Fruit fly (Drosophila melanogaster) whole organism, embryonic: ENCODE measurements around the gene CG43093.
A peak's percentile ranks its signal among the peaks of the same experiment; 100 is the strongest.

Source experiments
- Atf3 ChIP-seq: fragments of 200-800 bp; sonication (Bioruptor generic); optimal IDR thresholded peaks from 3 replicates; lab custom pipeline; 2016; ENCODE audit warnings: missing biosample characterization, missing genetic modification characterization
- C15 ChIP-seq: fragments of 200-800 bp; sonication (Bioruptor generic); IDR thresholded peaks from 3 replicates; pipeline ENCODE4 v1.3.6; 2022; ENCODE audit warnings: missing biosample characterization, missing genetic modification characterization
- CG10147 ChIP-seq: fragments of 200-800 bp; sonication (Bioruptor generic); optimal IDR thresholded peaks from 2 replicates; lab custom pipeline; 2019; ENCODE audit warnings: missing biosample characterization, mild to moderate bottlenecking, missing genetic modification characterization, moderate library complexity
- CG10274 ChIP-seq: fragments of 200-800 bp; sonication (Bioruptor generic); optimal IDR thresholded peaks from 3 replicates; lab custom pipeline; 2017; ENCODE audit warnings: missing biosample characterization, mild to moderate bottlenecking, missing genetic modification characterization
- CG12236 ChIP-seq: fragments of 200-800 bp; sonication (Bioruptor generic); optimal IDR thresholded peaks from 2 replicates; lab custom pipeline; 2016; ENCODE audit warnings: missing biosample characterization, missing genetic modification characterization
- CG1233 ChIP-seq: fragments of 200-800 bp; sonication (Bioruptor generic); optimal IDR thresholded peaks from 4 replicates; lab custom pipeline; 2018; ENCODE audit warnings: missing biosample characterization, mild to moderate bottlenecking, missing genetic modification characterization
- CG12942 ChIP-seq: fragments of 200-800 bp; sonication (Bioruptor generic); optimal IDR thresholded peaks from 3 replicates; lab custom pipeline; 2016; ENCODE audit warnings: missing biosample characterization, missing genetic modification characterization
- CG2202 ChIP-seq: fragments of 200-800 bp; sonication (Bioruptor generic); optimal IDR thresholded peaks from 2 replicates; lab custom pipeline; 2018; ENCODE audit warnings: missing biosample characterization, mild to moderate bottlenecking, missing genetic modification characterization
- CG31365 ChIP-seq: fragments of 200-800 bp; sonication (Bioruptor generic); optimal IDR thresholded peaks from 2 replicates; lab custom pipeline; 2018; ENCODE audit warnings: missing biosample characterization, mild to moderate bottlenecking, missing genetic modification characterization
- CG5245 ChIP-seq: fragments of 200-800 bp; sonication (Bioruptor generic); optimal IDR thresholded peaks from 3 replicates; lab custom pipeline; 2016; ENCODE audit warnings: missing biosample characterization, missing genetic modification characterization
- CG6765 ChIP-seq: fragments of 200-800 bp; sonication (Bioruptor generic); optimal IDR thresholded peaks from 3 replicates; lab custom pipeline; 2017; ENCODE audit warnings: missing biosample characterization, mild to moderate bottlenecking, missing genetic modification characterization
- CG6854 ChIP-seq: fragments of 200-800 bp; sonication (Bioruptor generic); optimal IDR thresholded peaks from 3 replicates; lab custom pipeline; 2017; ENCODE audit warnings: missing biosample characterization, mild to moderate bottlenecking, missing genetic modification characterization
- CG7357 ChIP-seq: fragments of 200-800 bp; sonication (Bioruptor generic); IDR thresholded peaks from 3 replicates; pipeline ENCODE4 v1.3.6; 2022; ENCODE audit warnings: missing biosample characterization, missing genetic modification characterization
- CHES-1-like ChIP-seq: fragments of 200-800 bp; sonication (Bioruptor generic); optimal IDR thresholded peaks from 2 replicates; lab custom pipeline; 2016; ENCODE audit warnings: missing biosample characterization, missing genetic modification characterization
- D ChIP-seq, 2 experiments: fragments of 200-800 bp in 1 of 2; fragments of >200 bp in 1 of 2; sonication (Bioruptor generic) in 1 of 2; optimal IDR thresholded peaks; 2 replicates in 1 of 2; 3 replicates in 1 of 2; lab custom pipeline; 2017; ENCODE audit warnings: mild to moderate bottlenecking in 1 of 2, missing biosample characterization in 1 of 2, missing genetic modification characterization in 1 of 2, missing genetic modification reagents in 1 of 2
- Dek ChIP-seq: fragments of 200-800 bp; sonication (Bioruptor generic); optimal IDR thresholded peaks from 3 replicates; lab custom pipeline; 2019; ENCODE audit warnings: missing biosample characterization, mild to moderate bottlenecking, missing genetic modification characterization, moderate library complexity
- E2f2 ChIP-seq: fragments of 200-800 bp; sonication (Bioruptor generic); IDR thresholded peaks from 2 replicates; pipeline ENCODE4 v1.3.6; 2022; ENCODE audit warnings: missing biosample characterization, missing genetic modification characterization
- Fer3 ChIP-seq: fragments of 200-800 bp; sonication (Bioruptor generic); optimal IDR thresholded peaks from 2 replicates; lab custom pipeline; 2018; ENCODE audit warnings: missing biosample characterization, mild to moderate bottlenecking, missing genetic modification characterization, moderate library complexity
- HLH4C ChIP-seq: fragments of 200-800 bp; sonication (Bioruptor generic); IDR thresholded peaks from 3 replicates; pipeline ENCODE4 v1.3.6; 2022; ENCODE audit warnings: missing biosample characterization, missing genetic modification characterization; ENCODE audit not compliant: partially characterized antibody
- Hmr ChIP-seq: fragments of 200-800 bp; sonication (Bioruptor generic); optimal IDR thresholded peaks from 3 replicates; lab custom pipeline; 2017; ENCODE audit warnings: mild to moderate bottlenecking, missing biosample characterization, missing genetic modification reagents, missing genetic modification characterization
- Hr3 ChIP-seq: fragments of 200-800 bp; sonication (Bioruptor generic); optimal IDR thresholded peaks from 3 replicates; lab custom pipeline; 2016; ENCODE audit warnings: missing biosample characterization, missing genetic modification characterization
- Jarid2 ChIP-seq: fragments of 200-800 bp; sonication (Bioruptor generic); optimal IDR thresholded peaks from 3 replicates; lab custom pipeline; 2017; ENCODE audit warnings: mild to moderate bottlenecking, missing biosample characterization, missing genetic modification reagents, missing genetic modification characterization
- Lhr ChIP-seq: fragments of 200-800 bp; sonication (Bioruptor generic); optimal IDR thresholded peaks from 3 replicates; lab custom pipeline; 2017; ENCODE audit warnings: mild to moderate bottlenecking, missing biosample characterization, missing genetic modification reagents, missing genetic modification characterization
- MBD-R2 ChIP-seq: fragments of 200-800 bp; sonication (Bioruptor generic); IDR thresholded peaks from 2 replicates; pipeline ENCODE4 v1.3.6; 2022; ENCODE audit warnings: missing biosample characterization, missing genetic modification characterization
- Mad ChIP-seq: fragments of 200-800 bp; sonication (Bioruptor generic); optimal IDR thresholded peaks from 2 replicates; lab custom pipeline; 2016; ENCODE audit warnings: missing biosample characterization, missing genetic modification characterization
- Max ChIP-seq: fragments of 200-800 bp; sonication (Bioruptor generic); optimal IDR thresholded peaks from 2 replicates; lab custom pipeline; 2016; ENCODE audit warnings: missing biosample characterization, mild to moderate bottlenecking, missing genetic modification characterization
- NK7.1 ChIP-seq: fragments of 200-800 bp; sonication (Bioruptor generic); optimal IDR thresholded peaks from 3 replicates; lab custom pipeline; 2016; ENCODE audit warnings: missing biosample characterization, missing genetic modification characterization
- NfI ChIP-seq: fragments of 200-800 bp; sonication (Bioruptor generic); optimal IDR thresholded peaks from 3 replicates; lab custom pipeline; 2018; ENCODE audit warnings: missing biosample characterization, mild to moderate bottlenecking, missing genetic modification characterization, moderate library complexity
- Rfx ChIP-seq: fragments of 200-800 bp; sonication (Bioruptor generic); IDR thresholded peaks from 2 replicates; pipeline ENCODE4 v1.3.6; 2022; ENCODE audit warnings: missing biosample characterization, missing genetic modification characterization
- Six4 ChIP-seq: fragments of 200-800 bp; sonication (Bioruptor generic); optimal IDR thresholded peaks from 2 replicates; lab custom pipeline; 2016; ENCODE audit warnings: missing biosample characterization, missing genetic modification characterization
- Sry-δ ChIP-seq: fragments of 200-800 bp; sonication (Bioruptor generic); optimal IDR thresholded peaks from 2 replicates; lab custom pipeline; 2016; ENCODE audit warnings: missing biosample characterization, missing genetic modification characterization
- Taf1 ChIP-seq: fragments of 200-800 bp; sonication (Bioruptor generic); IDR thresholded peaks from 2 replicates; pipeline ENCODE4 v1.3.6; 2022; ENCODE audit warnings: missing biosample characterization, missing genetic modification characterization
- bigmax ChIP-seq: fragments of 200-800 bp; sonication (Bioruptor generic); optimal IDR thresholded peaks from 2 replicates; lab custom pipeline; 2018; ENCODE audit warnings: missing biosample characterization, mild to moderate bottlenecking, missing genetic modification characterization
- caup ChIP-seq: fragments of 200-800 bp; sonication (Bioruptor generic); optimal IDR thresholded peaks from 3 replicates; lab custom pipeline; 2017; ENCODE audit warnings: missing biosample characterization, mild to moderate bottlenecking, missing genetic modification characterization, moderate library complexity; ENCODE audit not compliant: severe bottlenecking
- cwo ChIP-seq: fragments of 200-800 bp; sonication (Bioruptor generic); optimal IDR thresholded peaks from 3 replicates; lab custom pipeline; 2017; ENCODE audit warnings: missing biosample characterization, missing genetic modification characterization, mild to moderate bottlenecking, moderate library complexity, missing genetic modification reagents
- dan ChIP-seq: fragments of 200-800 bp; sonication (Bioruptor generic); IDR thresholded peaks from 2 replicates; pipeline ENCODE4 v1.3.6; 2022; ENCODE audit warnings: missing biosample characterization, missing genetic modification characterization
- dm ChIP-seq: fragments of 200-800 bp; sonication (Bioruptor generic); optimal IDR thresholded peaks from 3 replicates; lab custom pipeline; 2016; ENCODE audit warnings: missing biosample characterization, missing genetic modification characterization
- grau ChIP-seq: fragments of 200-800 bp; optimal IDR thresholded peaks from 3 replicates; lab custom pipeline; 2019; ENCODE audit warnings: missing biosample characterization, mild to moderate bottlenecking, missing genetic modification characterization, moderate library complexity
- jigr1 ChIP-seq: fragments of 200-800 bp; sonication (Bioruptor generic); IDR thresholded peaks from 3 replicates; pipeline ENCODE4 v1.3.6; 2022; ENCODE audit warnings: missing biosample characterization, missing genetic modification characterization
- jumu ChIP-seq: fragments of 200-800 bp; sonication (Bioruptor generic); optimal IDR thresholded peaks from 3 replicates; lab custom pipeline; 2016; ENCODE audit warnings: missing biosample characterization, missing genetic modification characterization
- klu ChIP-seq: fragments of 200-800 bp; sonication (Bioruptor generic); IDR thresholded peaks from 2 replicates; pipeline ENCODE4 v1.3.6; 2022; ENCODE audit warnings: missing biosample characterization, missing genetic modification characterization
- peb ChIP-seq: fragments of 200-800 bp; sonication (Bioruptor generic); IDR thresholded peaks from 2 replicates; pipeline ENCODE4 v1.3.6; 2022; ENCODE audit warnings: missing biosample characterization, missing genetic modification characterization
- prd ChIP-seq, 3 experiments: fragments of >200 bp in 2 of 3; fragments of 200-800 bp in 1 of 3; sonication (Bioruptor generic) in 1 of 3; optimal IDR thresholded peaks in 2 of 3; IDR thresholded peaks in 1 of 3; 2 replicates in 2 of 3; 3 replicates in 1 of 3; pipeline versions ENCODE4 v1.3.6 to Lab custom; 2017 to 2022; ENCODE audit warnings: missing biosample characterization in 1 of 3, missing genetic modification characterization in 1 of 3
- ranshi ChIP-seq: fragments of 200-800 bp; sonication (Bioruptor generic); IDR thresholded peaks from 2 replicates; pipeline ENCODE4 v1.3.6; 2022; ENCODE audit warnings: missing biosample characterization, missing genetic modification characterization
- shn ChIP-seq: fragments of 200-800 bp; sonication (Bioruptor generic); optimal IDR thresholded peaks from 3 replicates; lab custom pipeline; 2016; ENCODE audit warnings: missing biosample characterization, missing genetic modification characterization
- sisA ChIP-seq: fragments of 200-800 bp; sonication (Bioruptor generic); IDR thresholded peaks from 2 replicates; pipeline ENCODE4 v1.3.6; 2022; ENCODE audit warnings: missing biosample characterization, missing genetic modification characterization
- tap ChIP-seq: fragments of 200-800 bp; optimal IDR thresholded peaks from 3 replicates; lab custom pipeline; 2019; ENCODE audit warnings: missing biosample characterization, mild to moderate bottlenecking, missing genetic modification characterization, moderate library complexity
- trem ChIP-seq: fragments of 200-800 bp; optimal IDR thresholded peaks from 3 replicates; lab custom pipeline; 2019; ENCODE audit warnings: missing biosample characterization, mild to moderate bottlenecking, missing genetic modification characterization, moderate library complexity
- wdn ChIP-seq: fragments of 200-800 bp; sonication (Bioruptor generic); IDR thresholded peaks from 2 replicates; pipeline ENCODE4 v1.3.6; 2022; ENCODE audit warnings: missing biosample characterization, missing genetic modification characterization

CG43093 gene

dm6 chr3R:22726031-22726770 lies 43.9 kb downstream of the CG43093 start, which contains the start of gene RNF220 (continued):
- peak; percentile 40 for TF ChIP-seq Dek
- TF ChIP-seq Atf3 (GFP tag; lab: Kevin White, UChicago), result no peak
- TF ChIP-seq klu, result 0 out of 2 replicates have a peak, but pooled peaks have one; percentile 8
- peak; percentile 8 for TF ChIP-seq trem
- TF ChIP-seq HLH4C (GFP tag; lab: Robert Waterston, UW), result no peak; the same call in 1 of the 3 replicates
- no peak for TF ChIP-seq CG31365
- TF ChIP-seq D (optimal IDR thresholded peaks at IDR 0.05; lab: Kevin White, UChicago), result no peak
- no peak for TF ChIP-seq D (GFP tag; optimal IDR thresholded peaks at IDR 0.05; lab: Kevin White, UChicago)
- TF ChIP-seq E2f2 (GFP tag; lab: Robert Waterston, UW), result no peak
- peak; percentile 33 for TF ChIP-seq grau (tag; lab: Kevin White, UChicago)
- no peak for TF ChIP-seq sisA (GFP tag; lab: Robert Waterston, UW)
- TF ChIP-seq CG10147 (GFP tag; lab: Kevin White, UChicago), result no peak
- no peak for TF ChIP-seq CG10274 (GFP tag; lab: Kevin White, UChicago)
- TF ChIP-seq shn (GFP tag; lab: Kevin White, UChicago), result no peak
- no peak for TF ChIP-seq C15
- no peak for TF ChIP-seq CG12236 (GFP tag; lab: Kevin White, UChicago)
- TF ChIP-seq peb, result no peak
- no peak for TF ChIP-seq Taf1
- no peak for TF ChIP-seq Sry-δ (GFP tag; lab: Kevin White, UChicago)
- no peak for TF ChIP-seq CG6765 (GFP tag; lab: Kevin White, UChicago)
- TF ChIP-seq CG6854 (GFP tag; lab: Kevin White, UChicago), result no peak
- TF ChIP-seq Lhr (GFP tag; lab: Kevin White, UChicago), result peak; percentile 2
- no peak for TF ChIP-seq dan
- TF ChIP-seq tap, result no peak
- no peak for TF ChIP-seq CG7357 (GFP tag; lab: Robert Waterston, UW)
- TF ChIP-seq NfI (GFP tag; lab: Kevin White, UChicago), result no peak
- no peak for TF ChIP-seq CG2202 (tag; lab: Kevin White, UChicago)
- TF ChIP-seq caup (GFP tag; lab: Kevin White, UChicago), result no peak
- peak; percentile 38; the same call in 1 of the 2 replicates for TF ChIP-seq Rfx (GFP tag; lab: Robert Waterston, UW)
- TF ChIP-seq Hr3, result no peak
- no peak for TF ChIP-seq Mad (GFP tag; lab: Kevin White, UChicago)
- TF ChIP-seq cwo (GFP tag; lab: Kevin White, UChicago), result no peak
- no peak for TF ChIP-seq bigmax (GFP tag; lab: Kevin White, UChicago)
- no peak for TF ChIP-seq Max (GFP tag; lab: Kevin White, UChicago)
- TF ChIP-seq prd (optimal IDR thresholded peaks at IDR 0.05; lab: Kevin White, UChicago), result no peak
- TF ChIP-seq prd (GFP tag; IDR thresholded peaks at IDR 0.05; lab: Robert Waterston, UW), result peak; percentile 7; the same call in 1 of the 3 replicates
- no peak for TF ChIP-seq CHES-1-like (GFP tag; lab: Kevin White, UChicago)
- TF ChIP-seq dm (GFP tag; lab: Kevin White, UChicago), result peak; percentile 30
- TF ChIP-seq NK7.1 (GFP tag; lab: Kevin White, UChicago), result no peak
- TF ChIP-seq Six4 (GFP tag; lab: Kevin White, UChicago), result no peak
- TF ChIP-seq CG1233 (GFP tag; lab: Kevin White, UChicago), result no peak
- no peak for TF ChIP-seq Hmr
- no peak for TF ChIP-seq Jarid2 (GFP tag; lab: Kevin White, UChicago)
- TF ChIP-seq wdn (GFP tag; lab: Robert Waterston, UW), result no peak
- TF ChIP-seq CG12942 (GFP tag; lab: Kevin White, UChicago), result no peak
- TF ChIP-seq CG5245 (GFP tag; lab: Kevin White, UChicago), result no peak
- peak; percentile 45 for TF ChIP-seq MBD-R2 (GFP tag; lab: Robert Waterston, UW)
- no peak for TF ChIP-seq ranshi (GFP tag; lab: Robert Waterston, UW)
- no peak for TF ChIP-seq jumu (GFP tag; lab: Kevin White, UChicago)
- no peak for TF ChIP-seq Fer3 (tag; lab: Kevin White, UChicago)
- no peak for TF ChIP-seq jigr1 (GFP tag; lab: Robert Waterston, UW)
